Worm (Caenorhabditis elegans): Measurements from ENCODE around the gene skr-18.

DNA sequence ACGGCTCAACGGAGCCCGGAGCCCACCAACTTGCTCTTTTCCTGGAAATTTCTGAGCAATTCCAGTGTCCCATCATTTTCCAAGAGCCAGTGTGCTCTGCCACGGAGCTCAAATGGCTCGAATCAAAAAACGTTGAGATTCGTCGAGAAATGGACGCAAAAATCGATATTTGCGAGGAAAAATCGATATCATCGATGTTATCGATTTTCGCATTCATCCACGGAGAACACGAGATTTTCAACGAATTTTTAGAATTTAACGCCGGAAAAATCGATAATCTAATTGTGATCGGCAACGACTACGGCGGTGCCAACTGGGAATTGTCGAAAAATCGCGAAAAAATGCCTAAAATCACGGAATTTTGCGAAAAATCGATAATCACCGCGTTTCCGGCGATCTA, 10.5 kb upstream of the skr-18 start:
- TF ChIP-seq egl-27 (tag; optimal IDR thresholded peaks at IDR 0.05) (no peak), sem-4 (tag; optimal IDR thresholded peaks at IDR 0.05) (no peak), nhr-23 (tag; optimal IDR thresholded peaks at IDR 0.05) (no peak), lin-39 (tag; optimal IDR thresholded peaks at IDR 0.05) (no peak), ceh-82 (tag; optimal IDR thresholded peaks at IDR 0.05) (no peak), lin-11 (tag; optimal IDR thresholded peaks at IDR 0.05) (no peak), nhr-6 (tag; optimal IDR thresholded peaks at IDR 0.05) (no peak), unc-62 (GFP tag; optimal IDR thresholded peaks at IDR 0.05) (no peak), nhr-11 (tag; optimal IDR thresholded peaks at IDR 0.05) (no peak), mdl-1 (tag; optimal IDR thresholded peaks at IDR 0.05) (no peak), sma-3 (GFP tag; optimal IDR thresholded peaks at IDR 0.05) (no peak), gmeb-1 (tag; optimal IDR thresholded peaks at IDR 0.05) (no peak), lsy-2 (tag; optimal IDR thresholded peaks at IDR 0.05) (no peak), elt-3 (tag; optimal IDR thresholded peaks at IDR 0.05) (no peak)

All from whole organism, L2 larva.